Fruit fly (Drosophila melanogaster) whole organism, embryonic: Measurements from ENCODE around the gene CG12057.

ENCODE experiments used
- Aef1 ChIP-seq: fragments of 200-800 bp; sonication (Bioruptor generic); IDR thresholded peaks from 3 replicates; pipeline ENCODE4 v1.3.6; 2022; ENCODE audit warnings: missing biosample characterization, missing genetic modification characterization
- Bgb ChIP-seq: fragments of 200-800 bp; sonication (Bioruptor generic); IDR thresholded peaks from 2 replicates; pipeline ENCODE4 v1.3.6; 2022; ENCODE audit warnings: missing biosample characterization, missing genetic modification characterization; ENCODE audit not compliant: partially characterized antibody
- C15 ChIP-seq: fragments of 200-800 bp; sonication (Bioruptor generic); IDR thresholded peaks from 3 replicates; pipeline ENCODE4 v1.3.6; 2022; ENCODE audit warnings: missing biosample characterization, missing genetic modification characterization
- CG10979 ChIP-seq: fragments of 200-800 bp; sonication (Bioruptor generic); optimal IDR thresholded peaks from 2 replicates; lab custom pipeline; 2018; ENCODE audit warnings: missing biosample characterization, mild to moderate bottlenecking, missing genetic modification characterization, moderate library complexity
- CG11085 ChIP-seq: fragments of 200-800 bp; sonication (Bioruptor generic); IDR thresholded peaks from 2 replicates; pipeline ENCODE4 v1.3.6; 2022; ENCODE audit warnings: missing biosample characterization, missing genetic modification characterization
- CG11247 ChIP-seq: fragments of 200-800 bp; sonication (Bioruptor generic); IDR thresholded peaks from 2 replicates; pipeline ENCODE4 v1.3.6; 2022; ENCODE audit warnings: missing biosample characterization, missing genetic modification characterization
- CG11696 ChIP-seq: fragments of 200-800 bp; sonication (Bioruptor generic); IDR thresholded peaks from 2 replicates; pipeline ENCODE4 v1.3.6; 2022; ENCODE audit warnings: missing biosample characterization, missing genetic modification characterization
- CG12104 ChIP-seq: fragments of 200-800 bp; sonication (Bioruptor generic); optimal IDR thresholded peaks from 3 replicates; lab custom pipeline; 2016; ENCODE audit warnings: missing biosample characterization, missing genetic modification characterization
- CG12769 ChIP-seq: fragments of 200-800 bp; sonication (Bioruptor generic); optimal IDR thresholded peaks from 2 replicates; lab custom pipeline; 2019; ENCODE audit warnings: missing biosample characterization, mild to moderate bottlenecking, missing genetic modification characterization, moderate library complexity
- CG13287 ChIP-seq: fragments of 200-800 bp; sonication (Bioruptor generic); IDR thresholded peaks from 2 replicates; pipeline ENCODE4 v1.3.6; 2022; ENCODE audit warnings: missing biosample characterization, missing genetic modification characterization; ENCODE audit not compliant: partially characterized antibody
- CG17385 ChIP-seq: fragments of 200-800 bp; sonication (Bioruptor generic); optimal IDR thresholded peaks from 3 replicates; lab custom pipeline; 2018; ENCODE audit warnings: missing biosample characterization, mild to moderate bottlenecking, missing genetic modification characterization
- CG1792 ChIP-seq: fragments of 200-800 bp; sonication (Bioruptor generic); optimal IDR thresholded peaks from 2 replicates; lab custom pipeline; 2016; ENCODE audit warnings: missing biosample characterization, missing genetic modification characterization
- CG2889 ChIP-seq: fragments of 200-800 bp; sonication (Bioruptor generic); IDR thresholded peaks from 3 replicates; pipeline ENCODE4 v1.3.6; 2022; ENCODE audit warnings: missing biosample characterization, missing genetic modification characterization
- CG3847 ChIP-seq: fragments of 200-800 bp; sonication (Bioruptor generic); IDR thresholded peaks from 2 replicates; pipeline ENCODE4 v1.3.6; 2022; ENCODE audit warnings: missing biosample characterization, missing genetic modification characterization
- CG4282 ChIP-seq: fragments of 200-800 bp; sonication (Bioruptor generic); optimal IDR thresholded peaks from 2 replicates; lab custom pipeline; 2016; ENCODE audit warnings: missing biosample characterization, missing genetic modification characterization
- CG4730 ChIP-seq: fragments of 200-800 bp; sonication (Bioruptor generic); IDR thresholded peaks from 2 replicates; pipeline ENCODE4 v1.3.6; 2022; ENCODE audit warnings: missing biosample characterization, missing genetic modification characterization
- CG4820 ChIP-seq: fragments of 200-800 bp; sonication (Bioruptor generic); optimal IDR thresholded peaks from 3 replicates; lab custom pipeline; 2016; ENCODE audit warnings: missing biosample characterization, missing genetic modification characterization
- CG5953 ChIP-seq: fragments of 200-800 bp; sonication (Bioruptor generic); IDR thresholded peaks from 2 replicates; pipeline ENCODE4 v1.3.6; 2022; ENCODE audit warnings: missing biosample characterization, missing genetic modification characterization
- CG6854 ChIP-seq: fragments of 200-800 bp; sonication (Bioruptor generic); optimal IDR thresholded peaks from 3 replicates; lab custom pipeline; 2017; ENCODE audit warnings: missing biosample characterization, mild to moderate bottlenecking, missing genetic modification characterization
- CG7745 ChIP-seq: fragments of 200-800 bp; sonication (Bioruptor generic); optimal IDR thresholded peaks from 2 replicates; lab custom pipeline; 2018; ENCODE audit warnings: missing biosample characterization, mild to moderate bottlenecking, missing genetic modification characterization, moderate library complexity
- CG7786 ChIP-seq: fragments of 200-800 bp; sonication (Bioruptor generic); optimal IDR thresholded peaks from 2 replicates; lab custom pipeline; 2016; ENCODE audit warnings: missing biosample characterization, missing genetic modification characterization
- CG9817 ChIP-seq: fragments of 200-800 bp; sonication (Bioruptor generic); optimal IDR thresholded peaks from 2 replicates; lab custom pipeline; 2018; ENCODE audit warnings: missing biosample characterization, mild to moderate bottlenecking, missing genetic modification characterization, moderate library complexity
- Chrac-16 ChIP-seq: fragments of 200-800 bp; sonication (Bioruptor generic); optimal IDR thresholded peaks from 3 replicates; lab custom pipeline; 2016; ENCODE audit warnings: missing biosample characterization, missing genetic modification characterization
- Dfd ChIP-seq, 2 experiments: fragments of >200 bp; optimal IDR thresholded peaks; 2 replicates each; lab custom pipeline; 2017; ENCODE audit warnings: missing biosample characterization in 2 of 2, missing genetic modification characterization in 2 of 2
- Dref ChIP-seq: fragments of 200-800 bp; sonication (Bioruptor generic); IDR thresholded peaks from 2 replicates; pipeline ENCODE4 v1.3.6; 2022; ENCODE audit warnings: missing biosample characterization, missing genetic modification characterization
- Drgx ChIP-seq: fragments of 200-800 bp; sonication (Bioruptor generic); IDR thresholded peaks from 2 replicates; pipeline ENCODE4 v1.3.6; 2022; ENCODE audit warnings: missing biosample characterization, missing genetic modification characterization
- Eip74EF ChIP-seq, 2 experiments: fragments of 200-800 bp in 1 of 2; fragments of >200 bp in 1 of 2; sonication (Bioruptor generic) in 1 of 2; optimal IDR thresholded peaks; 2 replicates each; lab custom pipeline; 2017 to 2019; ENCODE audit warnings: missing biosample characterization in 2 of 2, missing genetic modification characterization in 2 of 2, mild to moderate bottlenecking in 1 of 2, moderate library complexity in 1 of 2
- Elba2 ChIP-seq: fragments of 200-800 bp; sonication (Bioruptor generic); optimal IDR thresholded peaks from 3 replicates; lab custom pipeline; 2016; ENCODE audit warnings: missing biosample characterization, missing genetic modification characterization
- HLHmδ ChIP-seq: fragments of 200-800 bp; sonication (Bioruptor generic); optimal IDR thresholded peaks from 2 replicates; lab custom pipeline; 2018; ENCODE audit warnings: missing biosample characterization, mild to moderate bottlenecking, missing genetic modification characterization, moderate library complexity
- Hmr ChIP-seq: fragments of 200-800 bp; sonication (Bioruptor generic); optimal IDR thresholded peaks from 3 replicates; lab custom pipeline; 2017; ENCODE audit warnings: mild to moderate bottlenecking, missing biosample characterization, missing genetic modification reagents, missing genetic modification characterization
- Lim3 ChIP-seq: fragments of 200-800 bp; sonication (Bioruptor generic); IDR thresholded peaks from 2 replicates; pipeline ENCODE4 v1.3.6; 2022; ENCODE audit warnings: missing biosample characterization, missing genetic modification characterization
- MESR4 ChIP-seq: fragments of 200-800 bp; sonication (Bioruptor generic); optimal IDR thresholded peaks from 2 replicates; lab custom pipeline; 2018; ENCODE audit warnings: missing biosample characterization, mild to moderate bottlenecking, missing genetic modification characterization, moderate library complexity
- Meics ChIP-seq: fragments of 200-800 bp; sonication (Bioruptor generic); optimal IDR thresholded peaks from 2 replicates; lab custom pipeline; 2017; ENCODE audit warnings: missing biosample characterization, mild to moderate bottlenecking, missing genetic modification characterization
- Mes4 ChIP-seq: fragments of 200-800 bp; sonication (Bioruptor generic); optimal IDR thresholded peaks from 2 replicates; lab custom pipeline; 2016; ENCODE audit warnings: missing biosample characterization, missing genetic modification characterization
- Mrtf ChIP-seq: fragments of 200-800 bp; sonication (Bioruptor generic); IDR thresholded peaks from 3 replicates; pipeline ENCODE4 v1.3.6; 2022; ENCODE audit warnings: missing biosample characterization, missing genetic modification characterization
- Scr ChIP-seq: fragments of 200-800 bp; sonication (Bioruptor generic); IDR thresholded peaks from 2 replicates; pipeline ENCODE4 v1.3.6; 2022; ENCODE audit warnings: missing biosample characterization, missing genetic modification characterization; ENCODE audit not compliant: partially characterized antibody
- Vsx1 ChIP-seq: fragments of 200-800 bp; sonication (Bioruptor generic); optimal IDR thresholded peaks from 2 replicates; lab custom pipeline; 2017; ENCODE audit warnings: missing biosample characterization, mild to moderate bottlenecking, missing genetic modification characterization, missing genetic modification reagents
- YL-1 ChIP-seq: fragments of 200-800 bp; sonication (Bioruptor generic); optimal IDR thresholded peaks from 3 replicates; lab custom pipeline; 2017; ENCODE audit warnings: missing biosample characterization, mild to moderate bottlenecking, missing genetic modification characterization
- abd-A ChIP-seq: fragments of 200-800 bp; sonication (Bioruptor generic); optimal IDR thresholded peaks from 3 replicates; lab custom pipeline; 2019; ENCODE audit warnings: missing biosample characterization, mild to moderate bottlenecking, missing genetic modification characterization, moderate library complexity
- br ChIP-seq: fragments of >200 bp; optimal IDR thresholded peaks from 2 replicates; lab custom pipeline; 2017
- btn ChIP-seq: fragments of 200-800 bp; sonication (Bioruptor generic); optimal IDR thresholded peaks from 2 replicates; lab custom pipeline; 2016; ENCODE audit warnings: missing biosample characterization, missing genetic modification characterization
- cato ChIP-seq: fragments of 200-800 bp; sonication (Bioruptor generic); optimal IDR thresholded peaks from 2 replicates; lab custom pipeline; 2016; ENCODE audit warnings: missing biosample characterization, missing genetic modification characterization, borderline replicate concordance
- dmrt11E ChIP-seq: fragments of 200-800 bp; sonication (Bioruptor generic); optimal IDR thresholded peaks from 3 replicates; lab custom pipeline; 2018; ENCODE audit warnings: missing biosample characterization, mild to moderate bottlenecking, missing genetic modification characterization, moderate library complexity
- gcm2 ChIP-seq: fragments of 200-800 bp; sonication (Bioruptor generic); optimal IDR thresholded peaks from 2 replicates; lab custom pipeline; 2016; ENCODE audit warnings: missing biosample characterization, missing genetic modification characterization
- gem ChIP-seq: fragments of 200-800 bp; sonication (Bioruptor generic); optimal IDR thresholded peaks from 2 replicates; lab custom pipeline; 2019; ENCODE audit warnings: missing biosample characterization, mild to moderate bottlenecking, missing genetic modification characterization, moderate library complexity
- org-1 ChIP-seq: fragments of 200-800 bp; sonication (Bioruptor generic); optimal IDR thresholded peaks from 2 replicates; lab custom pipeline; 2017; ENCODE audit warnings: missing biosample characterization, missing genetic modification characterization
- ro ChIP-seq: fragments of 200-800 bp; sonication (Bioruptor generic); IDR thresholded peaks from 2 replicates; pipeline ENCODE4 v1.3.6; 2022; ENCODE audit warnings: missing biosample characterization, missing genetic modification characterization
- scrt ChIP-seq: fragments of 200-800 bp; sonication (Bioruptor generic); optimal IDR thresholded peaks from 2 replicates; lab custom pipeline; 2018; ENCODE audit warnings: missing biosample characterization, mild to moderate bottlenecking, missing genetic modification characterization, moderate library complexity
- tgo ChIP-seq: fragments of 200-800 bp; sonication (Bioruptor generic); IDR thresholded peaks from 3 replicates; pipeline ENCODE4 v1.3.6; 2022; ENCODE audit warnings: missing biosample characterization, missing genetic modification characterization
- tio ChIP-seq: fragments of 200-800 bp; sonication (Bioruptor generic); optimal IDR thresholded peaks from 2 replicates; lab custom pipeline; 2017; ENCODE audit warnings: missing biosample characterization, missing genetic modification characterization, inconsistent platforms
- unc-4 ChIP-seq: fragments of 200-800 bp; sonication (Bioruptor generic); IDR thresholded peaks from 2 replicates; pipeline ENCODE4 v1.3.6; 2022; ENCODE audit warnings: missing biosample characterization, missing genetic modification characterization; ENCODE audit not compliant: partially characterized antibody
- yki ChIP-seq: fragments of >200 bp; optimal IDR thresholded peaks from 3 replicates; lab custom pipeline; 2018

Gene CG12057

DNA sequence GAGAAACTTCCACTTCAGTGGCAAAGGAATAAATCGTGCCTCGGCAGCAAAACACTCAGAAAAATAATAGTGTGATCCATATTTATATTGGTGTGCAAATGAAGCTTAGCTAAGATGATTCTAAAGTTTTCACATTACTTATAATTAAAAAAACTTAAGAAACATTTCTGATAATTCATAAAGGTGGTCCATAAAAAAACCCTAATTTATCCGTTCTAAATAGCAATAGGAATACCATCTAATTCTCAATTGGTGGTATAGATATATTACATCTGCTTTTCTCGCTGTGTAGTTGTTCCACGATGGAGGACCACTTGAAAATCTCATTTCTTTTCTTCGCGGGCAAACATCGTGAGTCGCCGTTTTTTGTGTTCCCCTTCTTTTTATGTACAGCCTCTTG is 36.3 kb upstream of the CG12057 start (continued):
- TF ChIP-seq unc-4, result no peak
- no peak for TF ChIP-seq tio (GFP tag; lab: Kevin White, UChicago)
- TF ChIP-seq Vsx1 (GFP tag; lab: Kevin White, UChicago), result no peak
- TF ChIP-seq Bgb (GFP tag; lab: Robert Waterston, UW), result no peak
- peak in 1 of 2 experiments; percentile 17 for TF ChIP-seq Eip74EF (GFP tag; optimal IDR thresholded peaks at IDR 0.05; lab: Kevin White, UChicago)
- no peak for TF ChIP-seq C15 (GFP tag; lab: Robert Waterston, UW)
- peak; percentile 37 for TF ChIP-seq CG4820 (GFP tag; lab: Kevin White, UChicago)
- TF ChIP-seq Lim3 (GFP tag; lab: Robert Waterston, UW), result no peak
- TF ChIP-seq CG13287 (GFP tag; lab: Robert Waterston, UW), result no peak
- peak; percentile 78 for TF ChIP-seq gem (tag; lab: Kevin White, UChicago)
- no peak for TF ChIP-seq CG5953 (GFP tag; lab: Robert Waterston, UW)
- peak; percentile 7 for TF ChIP-seq cato (GFP tag; lab: Kevin White, UChicago)
- TF ChIP-seq YL-1 (GFP tag; lab: Kevin White, UChicago), result no peak
- no peak for TF ChIP-seq CG7786 (GFP tag; lab: Kevin White, UChicago)
- TF ChIP-seq CG12769 (tag; lab: Kevin White, UChicago), result no peak
- TF ChIP-seq CG11085 (GFP tag; lab: Robert Waterston, UW), result no peak
- no peak for TF ChIP-seq ro (GFP tag; lab: Robert Waterston, UW)
- TF ChIP-seq Mrtf (GFP tag; lab: Robert Waterston, UW), result no peak
- TF ChIP-seq Elba2 (GFP tag; lab: Kevin White, UChicago), result no peak
- TF ChIP-seq CG6854 (GFP tag; lab: Kevin White, UChicago), result peak; percentile 40
- TF ChIP-seq dmrt11E (tag; lab: Kevin White, UChicago), result peak; percentile 64
- peak; percentile 29 for TF ChIP-seq Chrac-16 (GFP tag; lab: Kevin White, UChicago)
- no peak for TF ChIP-seq Dref
- no peak for TF ChIP-seq CG4730
- TF ChIP-seq Aef1, result peak; percentile 40; the same call in 1 of the 3 replicates
- TF ChIP-seq Drgx (GFP tag; lab: Robert Waterston, UW), result peak; percentile 50
- TF ChIP-seq Mes4 (GFP tag; lab: Kevin White, UChicago), result no peak
- TF ChIP-seq CG10979 (tag; lab: Kevin White, UChicago), result peak; percentile 78
- TF ChIP-seq btn, result no peak
- no peak for TF ChIP-seq Dfd (GFP tag; optimal IDR thresholded peaks at IDR 0.05; lab: Kevin White, UChicago)
- TF ChIP-seq yki, result no peak
- peak; percentile 55 for TF ChIP-seq CG9817
- peak; percentile 52 for TF ChIP-seq CG3847
- TF ChIP-seq CG11696 (GFP tag; lab: Robert Waterston, UW), result no peak
- peak; percentile 25; the same call in 1 of the 3 replicates for TF ChIP-seq tgo (GFP tag; lab: Robert Waterston, UW)
- no peak for TF ChIP-seq HLHmδ (GFP tag; lab: Kevin White, UChicago)
- TF ChIP-seq CG12104, result peak; percentile 59
- no peak for TF ChIP-seq Scr (GFP tag; lab: Robert Waterston, UW)
- peak; percentile 70 for TF ChIP-seq Meics (GFP tag; lab: Kevin White, UChicago)
- no peak for TF ChIP-seq CG2889
- peak; percentile 56 for TF ChIP-seq Hmr
- peak; percentile 23 for TF ChIP-seq CG1792 (GFP tag; lab: Kevin White, UChicago)
- no peak for TF ChIP-seq CG4282 (GFP tag; lab: Kevin White, UChicago)
- no peak for TF ChIP-seq MESR4 (GFP tag; lab: Kevin White, UChicago)
- no peak for TF ChIP-seq gcm2
- no peak for TF ChIP-seq CG11247 (GFP tag; lab: Robert Waterston, UW)
- TF ChIP-seq CG7745 (tag; lab: Kevin White, UChicago), result no peak
- no peak for TF ChIP-seq abd-A (tag; lab: Kevin White, UChicago)
- TF ChIP-seq CG17385, result peak; percentile 72
- TF ChIP-seq scrt, result peak; percentile 39
- no peak for TF ChIP-seq br (lab: Kevin White, UChicago)
- no peak for TF ChIP-seq org-1 (GFP tag; lab: Kevin White, UChicago)
